Fruit fly (Drosophila melanogaster): ENCODE data around the gene RnrL.

dm6 chr2L:10305538-10306147 is 22.1 kb downstream of the RnrL start:
- no peak for TF ChIP-seq usp (GFP tag; optimal IDR thresholded peaks at IDR 0.05)
- no peak for TF ChIP-seq EcR (GFP tag; optimal IDR thresholded peaks at IDR 0.05)
- TF ChIP-seq CG8478 (optimal IDR thresholded peaks at IDR 0.05) = no peak
